Worm (Caenorhabditis elegans): ENCODE measurements around the gene old-2.

Gene old-2

DNA sequence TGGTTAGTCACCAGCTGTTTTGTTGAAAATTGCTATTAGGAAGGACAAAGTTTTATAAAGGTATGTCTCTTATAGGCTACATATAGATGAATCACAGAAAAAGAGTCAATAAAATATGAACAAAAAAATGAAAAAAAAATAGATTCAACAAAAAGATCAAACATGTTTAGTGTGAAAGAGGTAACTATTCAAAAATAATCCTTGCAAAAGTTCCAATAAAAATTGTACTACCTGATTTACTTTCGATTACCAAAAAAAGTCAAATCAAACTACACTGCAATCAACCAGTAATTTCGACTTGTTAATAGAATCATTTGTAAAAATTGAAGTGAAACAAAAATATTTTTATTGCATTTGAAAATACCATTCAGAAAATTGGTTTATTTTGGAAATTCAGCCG is 1.5 kb upstream of the old-2 start, which contains the start of gene ZK938.10:
Gene ZK938.10, minus strand, starts transcription at position 101 of the 400 bp plus-strand sequence.
- TF ChIP-seq hnd-1 (tag; optimal IDR thresholded peaks at IDR 0.05) (no peak), F13C5.2 (tag; optimal IDR thresholded peaks at IDR 0.05) (no peak), tra-4 (tag; optimal IDR thresholded peaks at IDR 0.05) (no peak), pes-1 (GFP tag; IDR thresholded peaks at IDR 0.05) (no peak), ceh-13 (GFP tag; optimal IDR thresholded peaks at IDR 0.05) (no peak), ceh-36 (tag; optimal IDR thresholded peaks at IDR 0.05) (no peak)

DNA sequence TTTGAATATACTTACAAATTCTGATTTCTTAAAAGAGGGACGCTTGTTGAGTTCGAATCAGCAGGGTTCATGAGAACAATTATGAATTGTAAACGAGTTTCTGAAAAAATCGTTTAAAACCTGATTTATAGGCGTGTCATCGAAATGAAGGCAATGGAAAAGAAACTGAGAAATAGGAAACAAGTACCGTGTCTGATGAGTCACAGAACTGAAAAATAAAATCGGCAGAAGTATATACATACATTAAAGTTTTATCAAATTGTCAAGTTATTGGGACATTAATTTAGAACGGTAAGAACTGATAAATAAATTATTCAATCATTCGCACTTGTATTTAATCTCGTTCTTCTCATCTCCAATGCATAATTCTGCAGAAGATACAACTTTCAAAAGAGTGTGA is 4.2 kb downstream of the old-2 start, which contains the start of gene chil-9:
Gene chil-9, minus strand, starts transcription at position 101 of the 400 bp plus-strand sequence.
- TF ChIP-seq B0310.2 (tag; optimal IDR thresholded peaks at IDR 0.05) (no peak), hmbx-1 (tag; optimal IDR thresholded peaks at IDR 0.05) (no peak), ama-1 (optimal IDR thresholded peaks at IDR 0.05) (no peak), scrt-1 (GFP tag; IDR thresholded peaks at IDR 0.05) (no peak), F13C5.2 (tag; optimal IDR thresholded peaks at IDR 0.05) (no peak), flt-1 (GFP tag; IDR thresholded peaks at IDR 0.05) (no peak), tbx-11 (GFP tag; IDR thresholded peaks at IDR 0.05) (no peak), ceh-13 (GFP tag; optimal IDR thresholded peaks at IDR 0.05) (no peak), tra-4 (tag; optimal IDR thresholded peaks at IDR 0.05) (no peak), tbx-37 (GFP tag; conservative IDR thresholded peaks at IDR 0.05) (no peak), hmg-4 (GFP tag; optimal IDR thresholded peaks at IDR 0.05) (no peak), ets-7 (tag; optimal IDR thresholded peaks at IDR 0.05) (no peak)

DNA sequence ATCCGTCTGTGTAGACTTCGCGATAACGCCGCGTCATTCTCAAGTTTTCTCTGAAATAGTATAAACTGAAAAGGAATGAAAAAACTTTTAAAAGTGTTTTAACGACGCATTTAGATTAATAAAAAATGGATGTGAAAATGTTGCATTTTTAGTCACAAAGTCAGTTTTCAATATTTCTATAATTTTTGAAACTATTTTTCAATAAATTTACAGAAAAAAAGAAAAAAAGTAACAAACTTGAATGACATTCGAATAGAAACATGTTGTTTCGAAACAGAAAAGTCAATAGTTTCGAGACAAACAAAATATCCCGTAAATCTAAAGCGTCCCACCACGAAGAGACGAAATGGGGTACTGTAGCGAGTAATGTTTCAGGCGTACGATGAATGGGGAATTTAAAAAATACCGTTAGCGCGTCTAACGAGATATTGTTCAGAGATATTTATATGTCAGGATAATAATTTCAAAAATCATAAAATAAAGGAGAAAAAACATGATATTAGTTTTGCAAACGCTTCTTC is 7.4 kb downstream of the old-2 start, which contains the start of gene rnh-1.2:
Gene rnh-1.2, minus strand, starts transcription at position 51 of the 521 bp plus-strand sequence.
- no peak for TF ChIP-seq ceh-36 (tag; optimal IDR thresholded peaks at IDR 0.05)
- no peak for TF ChIP-seq ceh-13 (GFP tag; optimal IDR thresholded peaks at IDR 0.05)
- TF ChIP-seq pes-1 (GFP tag; IDR thresholded peaks at IDR 0.05), result no peak
- TF ChIP-seq tbx-37 (GFP tag; conservative IDR thresholded peaks at IDR 0.05), result no peak
- no peak for TF ChIP-seq F13C5.2 (tag; optimal IDR thresholded peaks at IDR 0.05)
- TF ChIP-seq hmbx-1 (tag; optimal IDR thresholded peaks at IDR 0.05), result no peak
- TF ChIP-seq flt-1 (GFP tag; IDR thresholded peaks at IDR 0.05), result no peak

DNA sequence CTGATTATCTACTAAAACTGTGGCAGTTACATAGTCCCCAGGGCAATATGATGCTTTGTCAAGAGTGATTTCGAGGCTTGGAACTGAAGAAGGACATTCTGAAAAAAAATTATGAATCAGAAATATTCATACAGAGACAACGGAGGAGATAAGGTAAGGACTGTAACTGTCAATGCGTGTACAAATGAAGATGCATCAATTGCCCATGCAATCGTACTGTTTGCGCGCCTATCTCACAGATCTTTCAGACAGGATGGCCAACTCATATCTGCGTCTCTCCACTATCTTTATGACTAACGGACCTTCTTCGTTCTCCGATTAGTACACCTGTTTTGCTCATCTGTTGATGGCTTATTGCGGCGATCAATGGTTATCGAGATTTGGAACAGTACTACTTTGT is 9.1 kb downstream of the old-2 start, which contains the start of gene ZK938.11:
Gene ZK938.11, minus strand, starts transcription at position 101 of the 400 bp plus-strand sequence.
- TF ChIP-seq ceh-13 (GFP tag; optimal IDR thresholded peaks at IDR 0.05) (no peak), B0310.2 (tag; optimal IDR thresholded peaks at IDR 0.05) (no peak), hmg-4 (GFP tag; optimal IDR thresholded peaks at IDR 0.05) (no peak), ama-1 (optimal IDR thresholded peaks at IDR 0.05) (no peak), sea-1 (GFP tag; conservative IDR thresholded peaks at IDR 0.05) (no peak), tra-4 (tag; optimal IDR thresholded peaks at IDR 0.05) (no peak), pes-1 (GFP tag; IDR thresholded peaks at IDR 0.05) (no peak), flt-1 (GFP tag; IDR thresholded peaks at IDR 0.05) (no peak), hmbx-1 (tag; optimal IDR thresholded peaks at IDR 0.05) (no peak), ets-7 (tag; optimal IDR thresholded peaks at IDR 0.05) (no peak), tbx-37 (GFP tag; conservative IDR thresholded peaks at IDR 0.05) (no peak), tbx-11 (GFP tag; IDR thresholded peaks at IDR 0.05) (no peak), aly-1 (tag; optimal IDR thresholded peaks at IDR 0.05) (no peak), F13C5.2 (tag; optimal IDR thresholded peaks at IDR 0.05) (no peak), hnd-1 (tag; optimal IDR thresholded peaks at IDR 0.05) (no peak), ceh-36 (tag; optimal IDR thresholded peaks at IDR 0.05) (no peak), scrt-1 (GFP tag; IDR thresholded peaks at IDR 0.05) (no peak)

DNA sequence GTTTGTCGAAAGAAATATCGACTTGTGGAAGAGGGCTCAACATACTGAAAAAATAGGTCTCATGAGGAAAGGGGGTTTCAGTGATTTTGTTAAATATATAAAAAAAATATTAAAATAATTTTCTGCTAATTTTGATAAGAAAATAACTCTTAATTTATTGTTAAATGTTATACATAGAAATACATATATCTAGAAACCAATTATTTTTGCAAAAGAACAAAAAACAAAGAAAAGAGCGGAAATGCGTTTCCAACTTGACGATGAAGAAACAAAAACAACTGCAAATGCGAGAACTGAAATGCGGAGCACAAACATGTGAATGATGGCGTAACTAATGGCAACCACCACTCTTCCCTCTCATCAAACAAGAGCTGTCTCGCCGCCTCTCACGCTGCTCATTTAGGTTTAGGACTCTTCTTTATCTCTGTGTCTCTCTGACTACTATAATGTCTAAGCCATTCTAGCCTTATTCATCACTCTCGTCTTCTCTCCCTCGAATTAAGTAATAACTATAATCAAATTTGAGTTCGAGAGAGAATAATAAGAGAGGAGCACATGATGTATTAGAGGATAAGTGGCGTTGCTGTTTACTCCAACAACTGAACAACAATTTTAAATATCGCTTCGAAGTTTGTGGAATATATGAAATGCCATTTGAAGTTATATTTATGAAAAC is 11.0 kb downstream of the old-2 start, which contains the start of gene arrd-4:
Gene arrd-4, minus strand, starts transcription at position 51 of the 676 bp plus-strand sequence.
- TF ChIP-seq aly-1 (tag; optimal IDR thresholded peaks at IDR 0.05), result no peak

DNA sequence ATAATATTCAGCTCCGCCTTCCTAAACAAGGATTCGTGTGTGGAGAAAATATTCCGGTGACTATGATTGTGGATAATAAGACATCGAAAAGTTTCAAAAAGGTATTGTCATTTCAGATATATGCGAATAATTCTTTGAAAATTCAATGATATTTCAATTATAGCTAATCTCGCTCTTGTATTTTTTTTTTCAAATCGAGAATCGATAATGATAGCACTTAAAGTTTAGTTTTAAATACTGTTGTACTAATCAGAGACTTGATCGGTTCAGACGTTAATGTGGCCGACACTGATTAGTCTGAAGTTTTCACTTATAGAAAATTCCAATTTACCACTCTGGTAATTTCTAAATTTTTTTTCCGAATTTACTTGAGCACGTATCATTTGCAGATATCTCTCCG is 13.4 kb downstream of the old-2 start:
- TF ChIP-seq hnd-1 (tag; optimal IDR thresholded peaks at IDR 0.05) (no peak), tra-4 (tag; optimal IDR thresholded peaks at IDR 0.05) (no peak), flt-1 (GFP tag; IDR thresholded peaks at IDR 0.05) (no peak), ceh-36 (tag; optimal IDR thresholded peaks at IDR 0.05) (no peak), hmg-4 (GFP tag; optimal IDR thresholded peaks at IDR 0.05) (no peak), tbx-37 (GFP tag; conservative IDR thresholded peaks at IDR 0.05) (no peak), hmbx-1 (tag; optimal IDR thresholded peaks at IDR 0.05) (no peak), pes-1 (GFP tag; IDR thresholded peaks at IDR 0.05) (no peak), B0310.2 (tag; optimal IDR thresholded peaks at IDR 0.05) (no peak), ets-7 (tag; optimal IDR thresholded peaks at IDR 0.05) (no peak), tbx-11 (GFP tag; IDR thresholded peaks at IDR 0.05) (no peak), sea-1 (GFP tag; conservative IDR thresholded peaks at IDR 0.05) (no peak), scrt-1 (GFP tag; IDR thresholded peaks at IDR 0.05) (no peak), F13C5.2 (tag; optimal IDR thresholded peaks at IDR 0.05) (no peak), ceh-13 (GFP tag; optimal IDR thresholded peaks at IDR 0.05) (no peak)

DNA sequence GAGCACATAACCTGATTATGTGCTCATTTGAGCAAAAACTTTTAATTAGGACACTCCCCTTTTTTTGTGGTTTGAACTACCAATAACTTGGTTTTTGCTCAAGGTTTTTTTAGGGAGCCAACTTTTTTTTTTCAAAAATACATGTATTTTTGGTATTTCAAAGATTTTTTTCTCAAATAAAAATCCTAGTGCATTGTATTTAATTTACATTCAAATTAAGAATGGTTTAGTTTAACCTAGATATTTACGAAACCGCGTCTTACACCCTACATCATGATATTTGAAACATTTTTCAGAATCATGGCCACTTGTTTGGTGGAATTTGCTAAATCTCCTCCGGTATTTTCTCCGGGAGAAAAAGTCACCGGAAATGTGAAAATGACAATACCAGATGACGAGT is 14.5 kb downstream of the old-2 start, which contains the start of gene arrd-5:
Gene arrd-5, plus strand, starts transcription at position 301 of the 400 bp plus-strand sequence.
- TF ChIP-seq hmg-4 (GFP tag; optimal IDR thresholded peaks at IDR 0.05), result no peak

DNA sequence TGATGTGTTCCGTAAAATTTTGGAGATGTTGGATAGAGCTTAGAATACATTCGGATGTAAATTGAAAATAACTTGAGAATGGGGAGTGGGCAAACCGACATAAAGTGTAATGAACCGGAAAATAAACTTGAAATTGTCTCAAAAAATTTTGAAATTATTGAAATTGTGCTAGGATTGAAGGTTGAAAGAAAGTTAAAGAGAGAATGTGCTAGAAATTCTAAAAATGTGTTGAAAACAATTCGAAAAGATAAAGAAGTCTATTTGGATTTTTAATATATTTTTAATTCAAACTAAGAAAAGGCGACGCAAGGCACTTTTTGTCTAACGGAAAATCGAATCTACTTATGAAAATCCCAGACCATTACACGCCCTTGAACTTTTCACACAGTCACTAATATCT is 15.5 kb downstream of the old-2 start, which contains the start of gene ZK938.3:
Gene ZK938.3, minus strand, starts transcription at position 101 of the 400 bp plus-strand sequence.
- TF ChIP-seq ceh-36 (tag; optimal IDR thresholded peaks at IDR 0.05), result no peak
- TF ChIP-seq flt-1 (GFP tag; IDR thresholded peaks at IDR 0.05), result no peak
- no peak for TF ChIP-seq scrt-1 (GFP tag; IDR thresholded peaks at IDR 0.05)
- TF ChIP-seq aly-1 (tag; optimal IDR thresholded peaks at IDR 0.05), result no peak
- TF ChIP-seq tra-4 (tag; optimal IDR thresholded peaks at IDR 0.05), result no peak
- no peak for TF ChIP-seq B0310.2 (tag; optimal IDR thresholded peaks at IDR 0.05)
- TF ChIP-seq tbx-11 (GFP tag; IDR thresholded peaks at IDR 0.05), result no peak
- TF ChIP-seq hmg-4 (GFP tag; optimal IDR thresholded peaks at IDR 0.05), result no peak
- TF ChIP-seq sea-1 (GFP tag; conservative IDR thresholded peaks at IDR 0.05), result no peak
- no peak for TF ChIP-seq tbx-37 (GFP tag; conservative IDR thresholded peaks at IDR 0.05)
- no peak for TF ChIP-seq hnd-1 (tag; optimal IDR thresholded peaks at IDR 0.05)
